Fruit fly (Drosophila melanogaster): ENCODE results near the gene CG12535.

Gene CG12535

DNA sequence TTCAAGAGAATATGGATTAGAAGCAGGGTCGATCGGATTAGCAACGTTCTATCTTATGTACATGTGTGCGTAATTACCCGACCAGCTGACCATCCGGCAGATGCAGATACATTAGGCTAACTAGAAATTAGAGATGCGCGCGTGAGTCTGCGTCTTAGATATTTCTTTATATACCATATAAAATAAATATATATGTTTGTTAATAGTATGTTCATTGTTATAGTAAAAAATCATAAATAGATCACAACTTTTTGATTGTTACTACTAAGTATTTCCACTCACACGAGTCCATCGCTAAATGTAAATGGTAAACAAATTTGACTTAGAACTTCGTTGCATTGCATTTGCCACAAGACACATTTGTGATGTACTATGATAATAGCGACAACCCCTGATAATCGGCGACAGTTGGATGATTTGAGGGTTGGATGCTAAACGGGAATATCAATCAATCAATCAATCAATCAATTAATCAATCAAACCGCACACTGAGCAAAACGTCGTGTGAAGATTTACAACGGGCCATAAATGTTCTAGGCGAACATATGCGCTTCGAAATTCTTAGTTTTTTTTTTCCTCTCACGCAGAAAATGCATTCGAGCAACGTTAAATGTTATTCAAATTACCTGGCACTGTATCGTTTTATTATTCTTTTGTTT is 51.8 kb downstream of the CG12535 start (continued):
- no peak for TF ChIP-seq CG10462 (GFP tag; optimal IDR thresholded peaks at IDR 0.05)
- TF ChIP-seq ara (GFP tag; IDR thresholded peaks at IDR 0.05): peak; percentile 66
- TF ChIP-seq Sin3A (optimal IDR thresholded peaks at IDR 0.05): no peak
- TF ChIP-seq lov (optimal IDR thresholded peaks at IDR 0.05): no peak
- peak; percentile 68; the same call in 1 of the 3 replicates for TF ChIP-seq lov (GFP tag; IDR thresholded peaks at IDR 0.05)
- TF ChIP-seq salm (tag; optimal IDR thresholded peaks at IDR 0.05): no peak
- TF ChIP-seq sug (tag; optimal IDR thresholded peaks at IDR 0.05): no peak
- peak; percentile 40 for TF ChIP-seq zf30C (GFP tag; optimal IDR thresholded peaks at IDR 0.05)
- no peak for TF ChIP-seq fd64A (GFP tag; optimal IDR thresholded peaks at IDR 0.05)
- TF ChIP-seq p53 (GFP tag; optimal IDR thresholded peaks at IDR 0.05): no peak
- TF ChIP-seq Antp (GFP tag; optimal IDR thresholded peaks at IDR 0.05): no peak
- TF ChIP-seq CG4707 (GFP tag; optimal IDR thresholded peaks at IDR 0.05): no peak
- no peak for TF ChIP-seq Spps (tag; optimal IDR thresholded peaks at IDR 0.05)
- no peak for TF ChIP-seq CG1024 (GFP tag; IDR thresholded peaks at IDR 0.05)
- TF ChIP-seq Fer1 (GFP tag; optimal IDR thresholded peaks at IDR 0.05): no peak
- TF ChIP-seq phol (tag; optimal IDR thresholded peaks at IDR 0.05): peak; percentile 39
- no peak for TF ChIP-seq Lim3 (GFP tag; IDR thresholded peaks at IDR 0.05)
- peak; percentile 66 for TF ChIP-seq grau (tag; optimal IDR thresholded peaks at IDR 0.05)
- TF ChIP-seq pb (GFP tag; optimal IDR thresholded peaks at IDR 0.05): no peak
- no peak for TF ChIP-seq unc-4 (GFP tag; IDR thresholded peaks at IDR 0.05; ENCODE audit: partially characterized antibody)
- TF ChIP-seq CG3838 (GFP tag; optimal IDR thresholded peaks at IDR 0.05): no peak
- TF ChIP-seq ci (GFP tag; IDR thresholded peaks at IDR 0.05): peak; percentile 76; the same call in 2 of the 3 replicates
- TF ChIP-seq Med (GFP tag): peak; percentile 45
- no peak for TF ChIP-seq CG33213 (GFP tag; optimal IDR thresholded peaks at IDR 0.05)
- no peak for TF ChIP-seq Taf1 (GFP tag; IDR thresholded peaks at IDR 0.05)
- TF ChIP-seq CG6683 (GFP tag; optimal IDR thresholded peaks at IDR 0.05): no peak
- no peak for TF ChIP-seq br (optimal IDR thresholded peaks at IDR 0.05)
- no peak for TF ChIP-seq CHES-1-like (GFP tag; optimal IDR thresholded peaks at IDR 0.05)
- no peak for TF ChIP-seq dpn (GFP tag; optimal IDR thresholded peaks at IDR 0.05)
- TF ChIP-seq CG9876 (GFP tag; optimal IDR thresholded peaks at IDR 0.05): no peak
- TF ChIP-seq repo (GFP tag; optimal IDR thresholded peaks at IDR 0.05): no peak
- peak; percentile 68 for TF ChIP-seq CG15696 (tag; optimal IDR thresholded peaks at IDR 0.05)
- no peak for TF ChIP-seq CG12299 (tag; optimal IDR thresholded peaks at IDR 0.05)
- TF ChIP-seq Side (GFP tag; optimal IDR thresholded peaks at IDR 0.05): no peak
- TF ChIP-seq pita (GFP tag; optimal IDR thresholded peaks at IDR 0.05): no peak
- TF ChIP-seq Hr78 (GFP tag; optimal IDR thresholded peaks at IDR 0.05): no peak
- TF ChIP-seq CG2712 (tag; optimal IDR thresholded peaks at IDR 0.05): peak; percentile 80
- peak; percentile 55 for TF ChIP-seq CG10979 (tag; optimal IDR thresholded peaks at IDR 0.05)
- TF ChIP-seq CG12236 (GFP tag; optimal IDR thresholded peaks at IDR 0.05): no peak
- TF ChIP-seq CG3726 (GFP tag; IDR thresholded peaks at IDR 0.05): no peak
- no peak for TF ChIP-seq CG10431 (GFP tag; optimal IDR thresholded peaks at IDR 0.05)
- peak; percentile 64 for TF ChIP-seq vvl (GFP tag; IDR thresholded peaks at IDR 0.05)
- TF ChIP-seq CG1832 (GFP tag; optimal IDR thresholded peaks at IDR 0.05): no peak
- peak; percentile 39 for TF ChIP-seq CG10209 (GFP tag; optimal IDR thresholded peaks at IDR 0.05)
- no peak for TF ChIP-seq Asciz (GFP tag; optimal IDR thresholded peaks at IDR 0.05)
- no peak for TF ChIP-seq Atf3 (GFP tag; optimal IDR thresholded peaks at IDR 0.05)
- TF ChIP-seq Sry-δ (GFP tag; optimal IDR thresholded peaks at IDR 0.05): no peak
- TF ChIP-seq Fer3 (tag; optimal IDR thresholded peaks at IDR 0.05): no peak
- TF ChIP-seq Meics (GFP tag; optimal IDR thresholded peaks at IDR 0.05): peak; percentile 4
- peak; percentile 19 for TF ChIP-seq CG7556 (GFP tag; optimal IDR thresholded peaks at IDR 0.05)
- no peak for TF ChIP-seq lbe (GFP tag; optimal IDR thresholded peaks at IDR 0.05)
- TF ChIP-seq CG6175 (GFP tag; IDR thresholded peaks at IDR 0.05): no peak
